Fruit fly (Drosophila melanogaster): ENCODE measurements around the gene Nep5.

Gene Nep5

dm6 chr3R:27082752-27083151 lies 18.8 kb upstream of the Nep5 start:
- TF ChIP-seq CG8478 (optimal IDR thresholded peaks at IDR 0.05) = no peak
- TF ChIP-seq CTCF (optimal IDR thresholded peaks at IDR 0.05) = peak in 1 of 2 experiments; percentile 38

- TF ChIP-seq CTCF (optimal IDR thresholded peaks at IDR 0.05) = no peak
- TF ChIP-seq CG8478 (optimal IDR thresholded peaks at IDR 0.05) = no peak
Measured at dm6 chr3R:27076618-27077017, 12.6 kb upstream of the Nep5 start.

dm6 chr3R:27075694-27076093 lies 11.7 kb upstream of the Nep5 start, which contains the start of gene CG14257:
Gene CG14257, plus strand, starts transcription at chr3R:27075870.
- TF ChIP-seq CTCF (optimal IDR thresholded peaks at IDR 0.05) (no peak), CG8478 (optimal IDR thresholded peaks at IDR 0.05) (no peak)

dm6 chr3R:27070906-27071498 lies 7.0 kb upstream of the Nep5 start:
- TF ChIP-seq CTCF (optimal IDR thresholded peaks at IDR 0.05) (no peak), CG8478 (optimal IDR thresholded peaks at IDR 0.05) (no peak)

- TF ChIP-seq CTCF (optimal IDR thresholded peaks at IDR 0.05) = no peak
- no peak for TF ChIP-seq CG8478 (optimal IDR thresholded peaks at IDR 0.05)
Measured at dm6 chr3R:27069810-27070625, 6.0 kb upstream of the Nep5 start, which contains the start of gene spz. Gene spz, minus strand, starts transcription at chr3R:27070070.

- no peak for TF ChIP-seq CTCF (optimal IDR thresholded peaks at IDR 0.05)
Measured at dm6 chr3R:27069201-27069600, 5.2 kb upstream of the Nep5 start.

- TF ChIP-seq CG8478 (optimal IDR thresholded peaks at IDR 0.05) (no peak), CTCF (optimal IDR thresholded peaks at IDR 0.05) (no peak)
Measured at dm6 chr3R:27067362-27067761, 3.4 kb upstream of the Nep5 start.

dm6 chr3R:27065136-27065535 lies 1.1 kb upstream of the Nep5 start, which contains the start of gene CG43935:
Gene CG43935, plus strand, starts transcription at chr3R:27065436.
- TF ChIP-seq CTCF (optimal IDR thresholded peaks at IDR 0.05) (no peak), CG8478 (optimal IDR thresholded peaks at IDR 0.05) (no peak)

- TF ChIP-seq CG8478 (optimal IDR thresholded peaks at IDR 0.05) = no peak
- TF ChIP-seq CTCF (optimal IDR thresholded peaks at IDR 0.05) = no peak
Measured at dm6 chr3R:27061916-27062315, 2.1 kb downstream of the Nep5 start, which contains the start of gene CG34292. Gene CG34292, plus strand, starts transcription at chr3R:27062216.

- no peak for TF ChIP-seq CG8478 (optimal IDR thresholded peaks at IDR 0.05)
- TF ChIP-seq CTCF (optimal IDR thresholded peaks at IDR 0.05) = no peak
Measured at dm6 chr3R:27056152-27056551, 7.8 kb downstream of the Nep5 start.

- TF ChIP-seq CTCF (optimal IDR thresholded peaks at IDR 0.05) = no peak
- TF ChIP-seq CG8478 (optimal IDR thresholded peaks at IDR 0.05) = no peak
Measured at dm6 chr3R:27049549-27049948, 14.4 kb downstream of the Nep5 start.

dm6 chr3R:27048561-27049270 lies 15.3 kb downstream of the Nep5 start, which contains the start of gene TwdlT:
Gene TwdlT, plus strand, starts transcription at chr3R:27049220.
- no peak for TF ChIP-seq CG8478 (optimal IDR thresholded peaks at IDR 0.05)
- no peak for TF ChIP-seq CTCF (optimal IDR thresholded peaks at IDR 0.05)

dm6 chr3R:27040044-27040443 lies 24.0 kb downstream of the Nep5 start:
- TF ChIP-seq CTCF (optimal IDR thresholded peaks at IDR 0.05) (no peak), CG8478 (optimal IDR thresholded peaks at IDR 0.05) (no peak)

dm6 chr3R:27033935-27034334 lies 30.1 kb downstream of the Nep5 start:
- TF ChIP-seq CG8478 (optimal IDR thresholded peaks at IDR 0.05) = no peak
- TF ChIP-seq CTCF (optimal IDR thresholded peaks at IDR 0.05) = no peak

dm6 chr3R:27026009-27026408 lies 38.0 kb downstream of the Nep5 start, which contains the start of gene CG6271:
Gene CG6271, minus strand, starts transcription at chr3R:27026109.
- no peak for TF ChIP-seq CTCF (optimal IDR thresholded peaks at IDR 0.05)
- TF ChIP-seq CG8478 (optimal IDR thresholded peaks at IDR 0.05) = no peak
